Fruit fly (Drosophila melanogaster): ENCODE measurements around the gene bou.

The bou gene

DNA sequence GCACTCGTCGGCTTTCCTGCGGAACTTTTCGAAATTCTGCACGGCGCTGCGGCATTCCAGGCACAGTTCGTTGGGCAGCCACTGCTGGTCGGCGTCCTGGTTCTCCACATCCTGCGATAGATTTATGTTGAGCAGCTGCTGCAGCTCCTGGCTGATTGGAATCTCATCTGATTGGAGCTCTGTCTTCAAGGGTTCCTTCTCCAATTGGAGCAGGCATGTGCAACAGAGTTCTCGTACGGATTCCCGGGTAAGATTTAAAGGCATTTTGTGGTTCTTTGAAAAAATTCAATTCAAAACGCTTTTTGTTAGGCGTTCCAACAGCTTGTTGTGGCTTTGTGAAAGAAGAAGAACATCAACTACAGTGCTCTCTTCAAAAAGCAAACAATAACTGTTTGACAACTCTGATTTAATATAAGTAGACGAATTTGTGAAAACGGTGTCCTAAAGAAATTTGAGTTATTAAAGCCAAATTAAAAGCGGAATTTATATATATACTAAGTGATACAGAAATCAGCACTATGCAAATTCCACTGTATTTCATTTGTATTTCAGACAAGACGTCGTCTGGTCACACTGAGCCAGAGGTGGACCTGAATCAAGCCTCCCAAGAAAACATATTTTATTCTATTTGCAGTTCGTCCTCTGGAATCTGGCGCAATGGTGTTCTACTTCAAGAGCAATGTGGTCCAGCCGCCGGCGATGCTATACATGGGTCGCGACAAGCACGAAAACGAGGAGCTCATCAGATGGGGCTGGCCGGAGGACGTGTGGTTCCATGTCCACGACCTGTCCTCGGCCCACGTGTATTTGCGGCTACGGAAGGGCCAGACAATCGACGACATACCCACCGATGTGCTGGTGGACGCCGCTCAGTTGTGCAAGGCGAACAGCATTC, 27.3 kb downstream of the bou start, which contains the start of the genes CG3032 and CG4593 (continued):
- TF ChIP-seq CG17912 (GFP tag; optimal IDR thresholded peaks at IDR 0.05): no peak
- TF ChIP-seq unc-4 (GFP tag; IDR thresholded peaks at IDR 0.05; ENCODE audit: partially characterized antibody): peak; percentile 21; the same call in 1 of the 2 replicates
- TF ChIP-seq CG16779 (GFP tag; IDR thresholded peaks at IDR 0.05): peak; percentile 77
- no peak for TF ChIP-seq pb (GFP tag; optimal IDR thresholded peaks at IDR 0.05)
- peak; percentile 70 for TF ChIP-seq HHEX (GFP tag; optimal IDR thresholded peaks at IDR 0.05)
- TF ChIP-seq mam (GFP tag; optimal IDR thresholded peaks at IDR 0.05): peak; percentile 89
- peak; percentile 91 for TF ChIP-seq B-H1 (GFP tag; IDR thresholded peaks at IDR 0.05)
- TF ChIP-seq hth (optimal IDR thresholded peaks at IDR 0.05): no peak
- TF ChIP-seq nerfin-2 (GFP tag; IDR thresholded peaks at IDR 0.05; ENCODE audit: partially characterized antibody): no peak
- no peak for TF ChIP-seq grn (GFP tag; optimal IDR thresholded peaks at IDR 0.05)
- TF ChIP-seq YL-1 (GFP tag; optimal IDR thresholded peaks at IDR 0.05): peak; percentile 27
- peak; percentile 93 for TF ChIP-seq CG9932 (GFP tag; IDR thresholded peaks at IDR 0.05)
- TF ChIP-seq Max (GFP tag; optimal IDR thresholded peaks at IDR 0.05): peak; percentile 80
- no peak for TF ChIP-seq CG2129 (GFP tag; IDR thresholded peaks at IDR 0.05; ENCODE audit: partially characterized antibody)
- TF ChIP-seq Sin3A (optimal IDR thresholded peaks at IDR 0.05): no peak
- TF ChIP-seq pum (GFP tag; optimal IDR thresholded peaks at IDR 0.05): peak; percentile 68
- TF ChIP-seq fd3F (GFP tag; optimal IDR thresholded peaks at IDR 0.05): peak; percentile 83
- TF ChIP-seq CG6854 (GFP tag; optimal IDR thresholded peaks at IDR 0.05): peak; percentile 35
- TF ChIP-seq Hr39 (optimal IDR thresholded peaks at IDR 0.05): no peak
- peak; percentile 79 for TF ChIP-seq CG15514 (GFP tag; optimal IDR thresholded peaks at IDR 0.05)
- peak; percentile 82 for TF ChIP-seq CG31224 (GFP tag; IDR thresholded peaks at IDR 0.05)
- TF ChIP-seq CG7745 (tag; optimal IDR thresholded peaks at IDR 0.05): no peak
- peak; percentile 74 for TF ChIP-seq CG17829 (tag; optimal IDR thresholded peaks at IDR 0.05)
- TF ChIP-seq CG32772 (GFP tag; IDR thresholded peaks at IDR 0.05): peak; percentile 88
- peak; percentile 79 for TF ChIP-seq Poxn (GFP tag; IDR thresholded peaks at IDR 0.05)
- TF ChIP-seq insv (GFP tag; optimal IDR thresholded peaks at IDR 0.05): peak; percentile 87 to 98
- TF ChIP-seq cad (GFP tag; optimal IDR thresholded peaks at IDR 0.05): no peak
- TF ChIP-seq CG11560 (tag; IDR thresholded peaks at IDR 0.05): peak; percentile 69; the same call in 2 of the 3 replicates
- TF ChIP-seq Sry-δ (GFP tag; optimal IDR thresholded peaks at IDR 0.05): peak; percentile 73
- TF ChIP-seq CG13123 (GFP tag; optimal IDR thresholded peaks at IDR 0.05): peak; percentile 14
- peak; percentile 76 for TF ChIP-seq CG18262 (tag; optimal IDR thresholded peaks at IDR 0.05)
- TF ChIP-seq CG10543 (GFP tag; optimal IDR thresholded peaks at IDR 0.05): peak; percentile 54
- peak; percentile 82 for TF ChIP-seq Fer3 (tag; optimal IDR thresholded peaks at IDR 0.05)
- TF ChIP-seq hkb (optimal IDR thresholded peaks at IDR 0.05): no peak
- TF ChIP-seq hkb (GFP tag; IDR thresholded peaks at IDR 0.05): peak; percentile 83
- TF ChIP-seq CG14710 (tag; optimal IDR thresholded peaks at IDR 0.05): peak; percentile 68
- peak; percentile 68 for TF ChIP-seq lbe (GFP tag; optimal IDR thresholded peaks at IDR 0.05)
- TF ChIP-seq ato (GFP tag; IDR thresholded peaks at IDR 0.05; ENCODE audit: partially characterized antibody): no peak
- TF ChIP-seq HmgZ (tag; optimal IDR thresholded peaks at IDR 0.05): peak; percentile 78
- peak; percentile 47 for TF ChIP-seq slp2 (GFP tag; optimal IDR thresholded peaks at IDR 0.05)
- TF ChIP-seq Lhr (GFP tag; optimal IDR thresholded peaks at IDR 0.05): peak; percentile 35
- TF ChIP-seq HmgD (GFP tag; optimal IDR thresholded peaks at IDR 0.05): peak; percentile 25
- TF ChIP-seq CG12744 (GFP tag; optimal IDR thresholded peaks at IDR 0.05): peak; percentile 52
- peak; percentile 79; the same call in 2 of the 3 replicates for TF ChIP-seq gce (GFP tag; IDR thresholded peaks at IDR 0.05)
- TF ChIP-seq danr (GFP tag; IDR thresholded peaks at IDR 0.05): peak; percentile 70
- TF ChIP-seq Dip2 (GFP tag; IDR thresholded peaks at IDR 0.05): no peak; the same call in 1 of the 2 replicates
- TF ChIP-seq CG13775 (GFP tag; optimal IDR thresholded peaks at IDR 0.05): peak; percentile 65
- TF ChIP-seq cwo (GFP tag; optimal IDR thresholded peaks at IDR 0.05): peak; percentile 56
- TF ChIP-seq Taf1 (GFP tag; IDR thresholded peaks at IDR 0.05): peak; percentile 85
- TF ChIP-seq Hmx (GFP tag; optimal IDR thresholded peaks at IDR 0.05): peak; percentile 56
